Worm (Caenorhabditis elegans): Measurements from ENCODE around the gene nhr-227.

- TF ChIP-seq med-1 (GFP tag; optimal IDR thresholded peaks at IDR 0.05; ENCODE audit: insufficient read depth): no peak
- no peak for TF ChIP-seq T22C8.4 (GFP tag; IDR thresholded peaks at IDR 0.05)
These were observed 41.1 kb downstream of the nhr-227 start, which contains the start of gene pud-4 for ce11 chrV:2326378-2326777.

All from whole organism, midembryonic.